Worm (Caenorhabditis elegans): Measurements from ENCODE around the gene nhr-140.

nhr-140 gene

DNA sequence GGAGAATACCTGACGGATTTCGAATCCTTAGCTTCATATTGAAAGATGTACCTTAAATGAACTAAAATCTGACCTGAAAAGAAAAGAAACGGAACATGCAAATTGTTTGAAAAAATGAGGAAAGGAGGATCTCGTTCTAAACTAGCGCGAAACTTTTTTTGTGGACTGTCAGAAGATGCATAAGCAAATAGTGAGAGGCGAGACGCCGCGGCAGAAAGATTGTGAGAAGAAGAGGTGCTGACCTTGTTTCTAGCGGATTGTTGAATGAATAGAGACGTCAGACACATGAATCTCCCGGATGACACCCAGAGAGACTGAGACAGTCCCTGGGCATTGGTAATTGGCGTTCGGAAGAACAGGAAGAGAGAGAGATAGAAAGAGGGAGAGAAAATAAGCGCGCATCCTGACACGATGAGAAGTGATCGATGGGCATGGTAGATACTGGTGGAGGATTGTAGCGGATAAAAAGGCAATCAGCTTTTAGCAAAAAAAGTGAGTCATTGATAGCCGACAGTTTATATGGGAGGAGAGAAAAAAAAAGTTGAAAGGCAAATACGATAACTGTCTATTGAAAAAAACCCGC is 19.4 kb downstream of the nhr-140 start, which contains the start of gene ptr-15 (continued):
- no peak for TF ChIP-seq dmd-9 (GFP tag; IDR thresholded peaks at IDR 0.05)
- TF ChIP-seq nhr-42 (GFP tag; IDR thresholded peaks at IDR 0.05), result no peak
- TF ChIP-seq ceh-44 (GFP tag; IDR thresholded peaks at IDR 0.05), result no peak
- TF ChIP-seq mxl-3 (GFP tag; optimal IDR thresholded peaks at IDR 0.05), result peak; percentile 70
- no peak for TF ChIP-seq arid-1 (GFP tag; conservative IDR thresholded peaks at IDR 0.05)
- TF ChIP-seq mes-2 (tag; optimal IDR thresholded peaks at IDR 0.05; ENCODE audit: poor library complexity, severe bottlenecking), result no peak
- no peak for TF ChIP-seq daf-16 (GFP tag; optimal IDR thresholded peaks at IDR 0.05)
- TF ChIP-seq daf-16 (tag; optimal IDR thresholded peaks at IDR 0.05), result no peak
- no peak for TF ChIP-seq duxl-1 (tag; optimal IDR thresholded peaks at IDR 0.05; ENCODE audit: poor library complexity)
- TF ChIP-seq ctbp-1 (GFP tag; IDR thresholded peaks at IDR 0.05), result no peak
- no peak for TF ChIP-seq egl-27 (tag; optimal IDR thresholded peaks at IDR 0.05)
- no peak for TF ChIP-seq lin-39 (tag; optimal IDR thresholded peaks at IDR 0.05)
- no peak for TF ChIP-seq T20F7.1 (GFP tag; optimal IDR thresholded peaks at IDR 0.05)
- no peak for TF ChIP-seq attf-4 (tag; optimal IDR thresholded peaks at IDR 0.05)
- TF ChIP-seq set-16 (GFP tag; IDR thresholded peaks at IDR 0.05), result no peak
- peak in 1 of 2 experiments; percentile 35 for TF ChIP-seq mdl-1 (tag; optimal IDR thresholded peaks at IDR 0.05)
- TF ChIP-seq F10B5.3 (tag; optimal IDR thresholded peaks at IDR 0.05), result no peak
- no peak for TF ChIP-seq lsy-2 (tag; optimal IDR thresholded peaks at IDR 0.05)

DNA sequence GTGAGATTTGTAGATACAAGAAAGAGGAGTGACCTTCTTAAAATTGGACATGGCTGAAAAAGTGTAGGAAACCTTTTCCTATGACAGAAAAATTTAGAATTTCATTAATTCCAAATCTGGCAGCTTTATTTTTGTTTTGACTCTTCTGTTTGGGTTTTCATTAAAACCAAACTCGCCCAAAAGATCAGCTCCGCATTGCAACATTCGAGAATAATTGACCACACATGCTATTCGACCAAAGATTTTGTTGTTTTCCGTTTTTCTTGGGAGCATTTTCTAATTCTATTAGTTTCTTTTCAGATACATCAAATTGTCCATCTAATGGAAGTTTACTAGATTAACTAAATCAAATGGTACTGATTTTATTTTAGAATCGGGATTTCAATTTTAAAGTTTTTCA is 33.2 kb downstream of the nhr-140 start, which contains the start of gene mec-1:
Gene mec-1, plus strand, starts transcription at position 301 of the 400 bp plus-strand sequence.
- TF ChIP-seq ceh-20 (GFP tag; IDR thresholded peaks at IDR 0.05) (no peak), aha-1 (tag) (peak; percentile 58), snpc-4 (tag; optimal IDR thresholded peaks at IDR 0.05) (no peak)

DNA sequence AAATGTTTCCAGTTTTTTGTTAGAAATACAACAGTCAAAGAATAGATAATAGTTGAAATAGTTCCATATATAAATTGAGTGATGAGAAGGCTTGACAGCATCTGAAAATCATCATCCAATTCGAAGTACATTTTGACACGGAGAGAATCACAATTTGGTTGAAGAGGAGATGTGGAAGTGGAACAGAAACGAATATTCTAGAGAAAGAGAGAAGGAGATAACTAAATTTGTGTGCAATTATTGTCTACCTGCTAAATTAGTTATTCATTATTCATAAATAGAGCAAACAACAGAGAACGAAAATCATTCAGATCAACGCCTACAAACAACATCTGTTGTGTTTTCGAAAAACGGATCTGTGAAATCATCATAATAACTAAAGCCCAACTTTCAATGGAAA is 35.7 kb downstream of the nhr-140 start, which contains the start of gene srg-31:
Gene srg-31, minus strand, starts transcription at position 101 of the 400 bp plus-strand sequence.
- TF ChIP-seq unc-62 (GFP tag; optimal IDR thresholded peaks at IDR 0.05 in 1 of 2), result peak in 1 of 2 experiments; percentile 51
- no peak for TF ChIP-seq unc-62 (tag; optimal IDR thresholded peaks at IDR 0.05)
- TF ChIP-seq nhr-102 (tag; optimal IDR thresholded peaks at IDR 0.05), result no peak

DNA sequence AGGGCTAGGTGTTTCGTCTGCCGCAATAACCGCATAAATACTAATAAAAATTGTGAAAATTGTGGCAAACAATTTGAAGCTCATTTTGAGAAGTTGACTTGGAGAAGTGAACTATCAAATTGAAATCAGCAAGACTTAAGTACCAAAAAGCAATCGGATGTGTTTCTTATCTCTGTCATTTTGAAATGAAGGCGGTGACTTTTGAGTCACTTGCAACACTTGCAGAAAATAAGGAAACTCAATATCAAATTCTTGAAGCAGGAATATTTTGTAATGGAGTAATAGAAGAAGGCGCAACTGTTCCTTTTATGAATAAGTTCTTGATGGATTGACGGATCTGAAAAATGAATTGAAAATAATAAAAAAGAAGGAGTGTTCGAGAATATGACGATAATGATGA is 38.2 kb downstream of the nhr-140 start, which contains the start of gene T07H8.11:
Gene T07H8.11, minus strand, starts transcription at position 101 of the 400 bp plus-strand sequence.
- TF ChIP-seq mep-1 (tag; optimal IDR thresholded peaks at IDR 0.05) (no peak), unc-39 (tag; optimal IDR thresholded peaks at IDR 0.05) (no peak), dmd-8 (GFP tag; IDR thresholded peaks at IDR 0.05) (no peak), mdt-29 (GFP tag; IDR thresholded peaks at IDR 0.05) (no peak), cey-2 (tag; optimal IDR thresholded peaks at IDR 0.05; ENCODE audit: borderline replicate concordance, insufficient read depth) (no peak), mes-2 (tag; optimal IDR thresholded peaks at IDR 0.05; ENCODE audit: poor library complexity, severe bottlenecking) (no peak), dmd-6 (GFP tag; IDR thresholded peaks at IDR 0.05) (no peak), nhr-41 (GFP tag; IDR thresholded peaks at IDR 0.05) (no peak), ceh-44 (GFP tag; IDR thresholded peaks at IDR 0.05) (no peak), daf-8 (GFP tag; IDR thresholded peaks at IDR 0.05) (no peak), ceh-20 (GFP tag; IDR thresholded peaks at IDR 0.05) (no peak), T20F7.1 (GFP tag; optimal IDR thresholded peaks at IDR 0.05) (no peak), aha-1 (tag) (no peak), ceh-32 (tag; optimal IDR thresholded peaks at IDR 0.05; ENCODE audit: poor library complexity) (no peak), egl-43 (GFP tag; IDR thresholded peaks at IDR 0.05) (no peak)

Data from whole organism, L4 larva.